Worm (Caenorhabditis elegans) whole organism, young adult: ENCODE measurements around the gene rps-12.

ENCODE experiments used
- B0336.3 ChIP-seq: fragments of 200-800 bp; sonication (Bioruptor generic); IDR thresholded peaks from 2 replicates; pipeline ENCODE4 v1.3.6; 2022; ENCODE audit warnings: missing genetic modification characterization, missing compliant biosample characterization
- C17E4.6 ChIP-seq: fragments of 200-800 bp; sonication (Bioruptor generic); IDR thresholded peaks from 2 replicates; pipeline ENCODE4 v1.3.6; 2022; ENCODE audit warnings: missing genetic modification reagents, missing genetic modification characterization, missing compliant biosample characterization
- D2030.7 ChIP-seq: fragments of 200-800 bp; sonication (Bioruptor generic); IDR thresholded peaks from 2 replicates; pipeline ENCODE4 v1.3.6; 2022; ENCODE audit warnings: missing genetic modification reagents, missing genetic modification characterization, missing compliant biosample characterization
- F10E7.11 ChIP-seq: sonication (generic microtip); optimal IDR thresholded peaks from 2 replicates; lab custom pipeline; 2017; ENCODE audit warnings: mild to moderate bottlenecking, missing genetic modification characterization, moderate library complexity, missing compliant biosample characterization
- F33H1.4 ChIP-seq: fragments of 200-800 bp; sonication (Bioruptor generic); IDR thresholded peaks from 2 replicates; pipeline ENCODE4 v1.3.6; 2022; ENCODE audit warnings: missing genetic modification reagents, missing genetic modification characterization, missing compliant biosample characterization
- F49E8.2 ChIP-seq: sonication (generic microtip); optimal IDR thresholded peaks from 3 replicates; lab custom pipeline; 2017; ENCODE audit warnings: missing genetic modification characterization, mild to moderate bottlenecking, missing compliant biosample characterization, antibody characterized with exemption, moderate library complexity; ENCODE audit not compliant: insufficient read depth
- F52B5.7 ChIP-seq: sonication (generic microtip); optimal IDR thresholded peaks from 2 replicates; lab custom pipeline; 2016; ENCODE audit warnings: mild to moderate bottlenecking, missing genetic modification characterization, missing compliant biosample characterization
- F57C9.4 ChIP-seq: sonication (generic microtip); optimal IDR thresholded peaks from 2 replicates; lab custom pipeline; 2017; ENCODE audit warnings: mild to moderate bottlenecking, missing genetic modification characterization, missing compliant biosample characterization
- Y53F4B.3 ChIP-seq: fragments of 200-800 bp; sonication (Bioruptor generic); IDR thresholded peaks from 2 replicates; pipeline ENCODE4 v1.3.6; 2022; ENCODE audit warnings: missing genetic modification reagents, missing genetic modification characterization, missing compliant biosample characterization
- Y79H2A.3 ChIP-seq: fragments of 200-800 bp; sonication (Bioruptor generic); conservative IDR thresholded peaks from 2 replicates; pipeline ENCODE4 v1.3.6; 2022; ENCODE audit warnings: missing genetic modification reagents, missing genetic modification characterization, missing compliant biosample characterization
- ZK185.1 ChIP-seq: sonication (generic microtip); optimal IDR thresholded peaks from 2 replicates; lab custom pipeline; 2016; ENCODE audit warnings: mild to moderate bottlenecking, missing genetic modification characterization, missing compliant biosample characterization; ENCODE audit not compliant: poor library complexity, severe bottlenecking
- akir-1 ChIP-seq: fragments of 200-800 bp; sonication (Bioruptor generic); optimal IDR thresholded peaks from 2 replicates; lab custom pipeline; 2018; ENCODE audit warnings: mild to moderate bottlenecking, missing genetic modification characterization, moderate library complexity, missing compliant biosample characterization
- athp-1 ChIP-seq: sonication (generic microtip); optimal IDR thresholded peaks from 2 replicates; lab custom pipeline; 2017; ENCODE audit warnings: mild to moderate bottlenecking, missing genetic modification characterization, missing compliant biosample characterization
- attf-6 ChIP-seq: fragments of 200-800 bp; sonication (Bioruptor generic); IDR thresholded peaks from 2 replicates; pipeline ENCODE4 v1.3.6; 2022; ENCODE audit warnings: missing genetic modification reagents, missing genetic modification characterization, missing compliant biosample characterization
- ceh-100 ChIP-seq: fragments of 200-800 bp; sonication (Bioruptor generic); IDR thresholded peaks from 2 replicates; pipeline ENCODE4 v1.3.6; 2022; ENCODE audit warnings: missing genetic modification reagents, missing genetic modification characterization, missing compliant biosample characterization
- ceh-27 ChIP-seq: fragments of 200-800 bp; sonication (Bioruptor generic); optimal IDR thresholded peaks from 2 replicates; lab custom pipeline; 2018; ENCODE audit warnings: mild to moderate bottlenecking, missing genetic modification characterization, moderate library complexity, missing compliant biosample characterization
- dox-1 ChIP-seq: fragments of 200-800 bp; sonication (Bioruptor generic); IDR thresholded peaks from 2 replicates; pipeline ENCODE4 v1.3.6; 2022; ENCODE audit warnings: missing genetic modification reagents, missing genetic modification characterization, missing compliant biosample characterization
- efl-1 ChIP-seq: fragments of 150-350 bp; optimal IDR thresholded peaks from 2 replicates; lab custom pipeline; 2014; ENCODE audit warnings: missing biosample characterization, missing genetic modification reagents, missing genetic modification characterization
- egl-18 ChIP-seq: fragments of 200-800 bp; sonication (Bioruptor generic); IDR thresholded peaks from 2 replicates; pipeline ENCODE4 v1.3.6; 2022; ENCODE audit warnings: missing genetic modification reagents, missing genetic modification characterization, missing compliant biosample characterization
- egl-44 ChIP-seq: fragments of 200-800 bp; sonication (Bioruptor generic); IDR thresholded peaks from 2 replicates; pipeline ENCODE4 v1.3.6; 2022; ENCODE audit warnings: missing genetic modification reagents, missing genetic modification characterization, missing compliant biosample characterization
- ekl-4 ChIP-seq: fragments of 200-800 bp; sonication (Bioruptor generic); IDR thresholded peaks from 2 replicates; pipeline ENCODE4 v1.3.6; 2022; ENCODE audit warnings: missing genetic modification reagents, missing genetic modification characterization, missing compliant biosample characterization
- fkh-3 ChIP-seq: sonication (generic microtip); optimal IDR thresholded peaks from 2 replicates; lab custom pipeline; 2016; ENCODE audit warnings: mild to moderate bottlenecking, missing genetic modification characterization, missing compliant biosample characterization
- him-1 ChIP-seq: sonication (generic microtip); optimal IDR thresholded peaks from 2 replicates; lab custom pipeline; 2016; ENCODE audit warnings: missing genotype, missing genetic modification reagents, missing genetic modification characterization, missing compliant biosample characterization
- hmg-1.2 ChIP-seq: fragments of 200-800 bp; sonication (Bioruptor generic); IDR thresholded peaks from 2 replicates; pipeline ENCODE4 v1.3.6; 2022; ENCODE audit warnings: missing genetic modification reagents, missing genetic modification characterization, missing compliant biosample characterization
- hmg-20 ChIP-seq: fragments of 200-800 bp; sonication (Bioruptor generic); IDR thresholded peaks from 2 replicates; pipeline ENCODE4 v1.3.6; 2022; ENCODE audit warnings: missing genetic modification reagents, missing genetic modification characterization, missing compliant biosample characterization
- hrde-1 ChIP-seq: sonication (generic microtip); optimal IDR thresholded peaks from 2 replicates; lab custom pipeline; 2016; ENCODE audit warnings: missing genetic modification characterization, mild to moderate bottlenecking, missing compliant biosample characterization, moderate library complexity, missing genotype, missing genetic modification reagents, borderline replicate concordance
- hsf-1 ChIP-seq: fragments of 200-800 bp; sonication (Bioruptor generic); IDR thresholded peaks from 2 replicates; pipeline ENCODE4 v1.3.6; 2022; ENCODE audit warnings: missing genetic modification reagents, missing genetic modification characterization, missing compliant biosample characterization
- lag-1 ChIP-seq: fragments of 200-800 bp; sonication (Bioruptor generic); IDR thresholded peaks from 2 replicates; pipeline ENCODE4 v1.3.6; 2022; ENCODE audit warnings: missing genetic modification reagents, missing genetic modification characterization, missing compliant biosample characterization
- lin-26 ChIP-seq: fragments of 200-800 bp; sonication (Bioruptor generic); IDR thresholded peaks from 2 replicates; pipeline ENCODE4 v1.3.6; 2022; ENCODE audit warnings: missing genetic modification reagents, missing genetic modification characterization, missing compliant biosample characterization
- lin-35 ChIP-seq, 3 experiments: fragments of 150-350 bp in 2 of 3; sonication (generic microtip) in 1 of 3; optimal IDR thresholded peaks; 2 replicates each; lab custom pipeline; 2014 to 2018; ENCODE audit warnings: missing biosample characterization in 3 of 3, missing genetic modification characterization in 3 of 3, missing genetic modification reagents in 3 of 3
- lsl-1 ChIP-seq: fragments of 200-800 bp; sonication (Bioruptor generic); optimal IDR thresholded peaks from 2 replicates; lab custom pipeline; 2018; ENCODE audit warnings: mild to moderate bottlenecking, missing genetic modification characterization, moderate library complexity, missing compliant biosample characterization
- madf-6 ChIP-seq: fragments of 200-800 bp; sonication (Bioruptor generic); IDR thresholded peaks from 2 replicates; pipeline ENCODE4 v1.3.6; 2022; ENCODE audit warnings: missing genetic modification reagents, missing genetic modification characterization, missing compliant biosample characterization
- madf-8 ChIP-seq: fragments of 200-800 bp; sonication (Bioruptor generic); conservative IDR thresholded peaks from 2 replicates; pipeline ENCODE4 v1.3.6; 2022; ENCODE audit warnings: missing genetic modification reagents, missing genetic modification characterization, missing compliant biosample characterization
- mcd-1 ChIP-seq: fragments of 200-800 bp; sonication (Bioruptor generic); IDR thresholded peaks from 2 replicates; pipeline ENCODE4 v1.3.6; 2022; ENCODE audit warnings: missing genetic modification reagents, missing genetic modification characterization, missing compliant biosample characterization
- nfyb-1 ChIP-seq: fragments of 200-800 bp; sonication (Bioruptor generic); IDR thresholded peaks from 2 replicates; pipeline ENCODE4 v1.3.6; 2022; ENCODE audit warnings: missing genetic modification reagents, missing genetic modification characterization, missing compliant biosample characterization
- nhr-179 ChIP-seq: sonication (generic microtip); optimal IDR thresholded peaks from 2 replicates; lab custom pipeline; 2016; ENCODE audit warnings: mild to moderate bottlenecking, missing genetic modification characterization, missing compliant biosample characterization
- pbrm-1 ChIP-seq: fragments of 200-800 bp; sonication (Bioruptor generic); IDR thresholded peaks from 2 replicates; pipeline ENCODE4 v1.3.6; 2022; ENCODE audit warnings: missing genetic modification reagents, missing genetic modification characterization, missing compliant biosample characterization
- rcor-1 ChIP-seq: fragments of 200-800 bp; sonication (Bioruptor generic); IDR thresholded peaks from 2 replicates; pipeline ENCODE4 v1.3.6; 2022; ENCODE audit warnings: missing genetic modification reagents, missing genetic modification characterization, missing compliant biosample characterization
- rec-8 ChIP-seq, 2 experiments: sonication (generic microtip); optimal IDR thresholded peaks; 2 replicates each; lab custom pipeline; 2016; ENCODE audit warnings: mild to moderate bottlenecking in 2 of 2, missing genetic modification characterization in 2 of 2, missing genetic modification reagents in 2 of 2, missing genotype in 2 of 2, missing biosample characterization in 1 of 2, missing compliant biosample characterization in 1 of 2, moderate library complexity in 1 of 2
- repo-1 ChIP-seq: sonication (generic microtip); optimal IDR thresholded peaks from 2 replicates; lab custom pipeline; 2017; ENCODE audit warnings: mild to moderate bottlenecking, missing genetic modification characterization, missing compliant biosample characterization
- sdz-38 ChIP-seq: sonication (generic microtip); optimal IDR thresholded peaks from 2 replicates; lab custom pipeline; 2016; ENCODE audit warnings: missing genotype, missing genetic modification characterization, missing compliant biosample characterization
- snpc-3.4 ChIP-seq: sonication (generic microtip); optimal IDR thresholded peaks from 2 replicates; lab custom pipeline; 2017; ENCODE audit warnings: missing genetic modification characterization, mild to moderate bottlenecking, missing compliant biosample characterization, antibody characterized with exemption, moderate library complexity, missing genotype, missing genetic modification reagents
- somi-1 ChIP-seq: fragments of 200-800 bp; sonication (Bioruptor generic); optimal IDR thresholded peaks from 2 replicates; lab custom pipeline; 2018; ENCODE audit warnings: mild to moderate bottlenecking, missing genetic modification characterization, missing compliant biosample characterization
- tbp1 ChIP-seq: fragments of 200-800 bp; sonication (Bioruptor generic); optimal IDR thresholded peaks from 2 replicates; lab custom pipeline; 2018; ENCODE audit warnings: mild to moderate bottlenecking, missing genetic modification characterization, missing compliant biosample characterization
- tbx-9 ChIP-seq: sonication (generic microtip); optimal IDR thresholded peaks from 2 replicates; lab custom pipeline; 2016; ENCODE audit warnings: borderline replicate concordance, missing genetic modification characterization, inconsistent platforms, missing compliant biosample characterization
- xnd-1 ChIP-seq: sonication (generic microtip); optimal IDR thresholded peaks from 2 replicates; lab custom pipeline; 2016; ENCODE audit warnings: missing genotype, missing genetic modification reagents, missing genetic modification characterization, missing compliant biosample characterization
- zfh-2 ChIP-seq: fragments of 200-800 bp; sonication (Bioruptor generic); conservative IDR thresholded peaks from 2 replicates; pipeline ENCODE4 v1.3.6; 2022; ENCODE audit warnings: missing genetic modification reagents, missing genetic modification characterization, missing compliant biosample characterization

Gene rps-12

ce11 chrIII:5653692-5654105 lies 25.4 kb upstream of the rps-12 start:
- TF ChIP-seq rcor-1 (GFP tag; lab: Robert Waterston, UW): peak; percentile 71
- peak; percentile 13 for TF ChIP-seq ceh-27 (GFP tag; lab: Kevin White, UChicago)
- TF ChIP-seq lsl-1 (GFP tag; lab: Kevin White, UChicago): peak; percentile 88
- TF ChIP-seq attf-6 (GFP tag; lab: Robert Waterston, UW): peak; percentile 60
- no peak for TF ChIP-seq lag-1 (GFP tag; lab: Robert Waterston, UW)
- TF ChIP-seq D2030.7: peak; percentile 79
- TF ChIP-seq Y79H2A.3: no peak
- TF ChIP-seq repo-1: peak; percentile 53
- peak; percentile 24; the same call in 1 of the 2 replicates for TF ChIP-seq ekl-4 (GFP tag; lab: Robert Waterston, UW)
- TF ChIP-seq him-1: peak; percentile 95
- TF ChIP-seq tbx-9 (tag; lab: Kevin White, UChicago): no peak
- TF ChIP-seq ceh-100 (GFP tag; lab: Robert Waterston, UW): peak; percentile 30; the same call in 1 of the 2 replicates
- TF ChIP-seq F52B5.7: no peak
- TF ChIP-seq F10E7.11 (tag; lab: Kevin White, UChicago): no peak
- TF ChIP-seq pbrm-1 (GFP tag; lab: Robert Waterston, UW): peak; percentile 93
- TF ChIP-seq Y53F4B.3: no peak
- peak; percentile 66 for TF ChIP-seq F33H1.4 (GFP tag; lab: Robert Waterston, UW)
- no peak for TF ChIP-seq sdz-38
- peak; percentile 85; the same call in 1 of the 2 replicates for TF ChIP-seq dox-1 (GFP tag; lab: Robert Waterston, UW)
- peak; percentile 75 for TF ChIP-seq tbp1 (GFP tag; lab: Kevin White, UChicago)
- peak; percentile 55; the same call in 1 of the 2 replicates for TF ChIP-seq lin-26 (GFP tag; lab: Robert Waterston, UW)
- no peak for TF ChIP-seq zfh-2 (GFP tag; lab: Robert Waterston, UW)
- TF ChIP-seq akir-1 (GFP tag; lab: Kevin White, UChicago): no peak
- TF ChIP-seq B0336.3 (GFP tag; lab: Robert Waterston, UW): peak; percentile 88
- TF ChIP-seq fkh-3 (tag; lab: Kevin White, UChicago): no peak
- TF ChIP-seq F49E8.2: peak; percentile 90
- TF ChIP-seq madf-8 (GFP tag; lab: Robert Waterston, UW): peak; percentile 54; the same call in 1 of the 2 replicates
- TF ChIP-seq somi-1 (GFP tag; lab: Kevin White, UChicago): peak; percentile 36
- no peak for TF ChIP-seq F57C9.4 (tag; lab: Kevin White, UChicago)
- TF ChIP-seq nfyb-1 (GFP tag; lab: Robert Waterston, UW): peak; percentile 55; the same call in 1 of the 2 replicates
- peak; percentile 59 for TF ChIP-seq athp-1
- TF ChIP-seq efl-1 (GFP tag; lab: Kevin White, UChicago): peak; percentile 34
- TF ChIP-seq C17E4.6: 0 out of 2 replicates have a peak, but pooled peaks have one; percentile 9
- no peak for TF ChIP-seq nhr-179 (tag; lab: Kevin White, UChicago)
- TF ChIP-seq egl-44 (GFP tag; lab: Robert Waterston, UW): 0 out of 2 replicates have a peak, but pooled peaks have one; percentile 37
- no peak for TF ChIP-seq egl-18
- 0 out of 2 replicates have a peak, but pooled peaks have one; percentile 38 for TF ChIP-seq hmg-20 (GFP tag; lab: Robert Waterston, UW)
- peak; percentile 70 for TF ChIP-seq ZK185.1
- peak; percentile 91 for TF ChIP-seq madf-6 (GFP tag; lab: Robert Waterston, UW)
- peak; percentile 97 for TF ChIP-seq snpc-3.4
- TF ChIP-seq hsf-1 (GFP tag; lab: Robert Waterston, UW): peak; percentile 33; the same call in 1 of the 2 replicates
- TF ChIP-seq rec-8 (tag; optimal IDR thresholded peaks at IDR 0.05; lab: Kevin White, UChicago): peak in 1 of 2 experiments; percentile 28
- TF ChIP-seq hmg-1.2 (GFP tag; lab: Robert Waterston, UW): peak; percentile 92
- TF ChIP-seq lin-35 (GFP tag; optimal IDR thresholded peaks at IDR 0.05; lab: Kevin White, UChicago): peak in 1 of 3 experiments; percentile 34
- TF ChIP-seq hrde-1: peak; percentile 45
- peak; percentile 68 for TF ChIP-seq xnd-1 (tag; lab: Kevin White, UChicago)
- peak; percentile 87 for TF ChIP-seq mcd-1
